Fruit fly (Drosophila melanogaster): Measurements from ENCODE around the gene CG11585.

Gene CG11585

dm6 chrX:14189216-14189615, at the start of gene CG11585:
TSS of gene CG11585 (plus strand) at chrX:14189516.
- TF ChIP-seq rn (GFP tag; IDR thresholded peaks at IDR 0.05) = no peak

dm6 chrX:14148171-14148570, 41.1 kb upstream of the CG11585 start:
- no peak for TF ChIP-seq CG15710 (tag; optimal IDR thresholded peaks at IDR 0.05)
- no peak for TF ChIP-seq CG12605 (GFP tag; IDR thresholded peaks at IDR 0.05)
- no peak for TF ChIP-seq Pif1A (GFP tag; optimal IDR thresholded peaks at IDR 0.05)
- no peak for TF ChIP-seq D1 (tag; optimal IDR thresholded peaks at IDR 0.05)
- no peak for TF ChIP-seq EcR (GFP tag; optimal IDR thresholded peaks at IDR 0.05)
- no peak for TF ChIP-seq CG13204 (GFP tag; optimal IDR thresholded peaks at IDR 0.05)
- TF ChIP-seq CG17806 (tag; optimal IDR thresholded peaks at IDR 0.05) = peak; percentile 29
- TF ChIP-seq CG8159 (tag; optimal IDR thresholded peaks at IDR 0.05) = peak; percentile 18
- peak; percentile 61 for TF ChIP-seq CG14655 (GFP tag; optimal IDR thresholded peaks at IDR 0.05)
- TF ChIP-seq fd96Ca (GFP tag; IDR thresholded peaks at IDR 0.05) = peak; percentile 22; the same call in 1 of the 3 replicates
- no peak for TF ChIP-seq gl (tag; optimal IDR thresholded peaks at IDR 0.05)
- TF ChIP-seq Pif1B (GFP tag; optimal IDR thresholded peaks at IDR 0.05) = peak; percentile 7
- TF ChIP-seq Ets98B (GFP tag; IDR thresholded peaks at IDR 0.05) = 0 out of 2 replicates have a peak, but pooled peaks have one; percentile 35
- no peak for TF ChIP-seq CG32121 (GFP tag; IDR thresholded peaks at IDR 0.05)
- peak; percentile 41 for TF ChIP-seq CG8301 (tag; optimal IDR thresholded peaks at IDR 0.05)
- TF ChIP-seq Snoo (tag; optimal IDR thresholded peaks at IDR 0.05) = no peak
- TF ChIP-seq CG10348 (GFP tag; IDR thresholded peaks at IDR 0.05) = no peak
- TF ChIP-seq CG4496 (GFP tag; IDR thresholded peaks at IDR 0.05) = peak; percentile 53; the same call in 1 of the 3 replicates
- no peak for TF ChIP-seq rn (GFP tag; IDR thresholded peaks at IDR 0.05)
- TF ChIP-seq CG9948 (tag; optimal IDR thresholded peaks at IDR 0.05) = peak; percentile 31
- no peak for TF ChIP-seq CG34367 (tag; optimal IDR thresholded peaks at IDR 0.05)

dm6 chrX:14149312-14149711, 40.0 kb upstream of the CG11585 start:
- TF ChIP-seq CG8301 (tag; optimal IDR thresholded peaks at IDR 0.05) (peak; percentile 35), rn (GFP tag; IDR thresholded peaks at IDR 0.05) (no peak), CG34367 (tag; optimal IDR thresholded peaks at IDR 0.05) (peak; percentile 6), CG32121 (GFP tag; IDR thresholded peaks at IDR 0.05) (peak; percentile 58; the same call in 1 of the 2 replicates), CG9948 (tag; optimal IDR thresholded peaks at IDR 0.05) (peak; percentile 20), Pif1B (GFP tag; optimal IDR thresholded peaks at IDR 0.05) (no peak), EcR (GFP tag; optimal IDR thresholded peaks at IDR 0.05) (no peak), fd96Ca (GFP tag; IDR thresholded peaks at IDR 0.05) (peak; percentile 85), gl (tag; optimal IDR thresholded peaks at IDR 0.05) (no peak), CG14655 (GFP tag; optimal IDR thresholded peaks at IDR 0.05) (peak; percentile 45), Snoo (tag; optimal IDR thresholded peaks at IDR 0.05) (no peak), CG10348 (GFP tag; IDR thresholded peaks at IDR 0.05) (no peak), Pif1A (GFP tag; optimal IDR thresholded peaks at IDR 0.05) (peak; percentile 39), Ets98B (GFP tag; IDR thresholded peaks at IDR 0.05) (peak; percentile 63), CG15710 (tag; optimal IDR thresholded peaks at IDR 0.05) (peak; percentile 38), CG17806 (tag; optimal IDR thresholded peaks at IDR 0.05) (peak; percentile 51), CG13204 (GFP tag; optimal IDR thresholded peaks at IDR 0.05) (no peak), CG4496 (GFP tag; IDR thresholded peaks at IDR 0.05) (peak; percentile 68), D1 (tag; optimal IDR thresholded peaks at IDR 0.05) (no peak), CG12605 (GFP tag; IDR thresholded peaks at IDR 0.05) (peak; percentile 52; the same call in 1 of the 2 replicates), CG8159 (tag; optimal IDR thresholded peaks at IDR 0.05) (peak; percentile 14)

- TF ChIP-seq Ets98B (GFP tag; IDR thresholded peaks at IDR 0.05) (no peak), CG8301 (tag; optimal IDR thresholded peaks at IDR 0.05) (no peak), EcR (GFP tag; optimal IDR thresholded peaks at IDR 0.05) (no peak), CG10348 (GFP tag; IDR thresholded peaks at IDR 0.05) (no peak), CG17806 (tag; optimal IDR thresholded peaks at IDR 0.05) (no peak), D1 (tag; optimal IDR thresholded peaks at IDR 0.05) (no peak)
Observed at dm6 chrX:14151906-14152305, 37.4 kb upstream of the CG11585 start, which contains the start of gene CG12479. TSS of gene CG12479 (minus strand) at chrX:14152006.

dm6 chrX:14153689-14154088, 35.6 kb upstream of the CG11585 start:
- TF ChIP-seq D1 (tag; optimal IDR thresholded peaks at IDR 0.05) = no peak
- no peak for TF ChIP-seq Ets98B (GFP tag; IDR thresholded peaks at IDR 0.05)
- peak; percentile 67 for TF ChIP-seq CG14655 (GFP tag; optimal IDR thresholded peaks at IDR 0.05)
- no peak for TF ChIP-seq CG13204 (GFP tag; optimal IDR thresholded peaks at IDR 0.05)
- TF ChIP-seq EcR (GFP tag; optimal IDR thresholded peaks at IDR 0.05) = no peak
- TF ChIP-seq CG10348 (GFP tag; IDR thresholded peaks at IDR 0.05) = no peak
- TF ChIP-seq CG12605 (GFP tag; IDR thresholded peaks at IDR 0.05) = no peak
- no peak for TF ChIP-seq Snoo (tag; optimal IDR thresholded peaks at IDR 0.05)
- peak; percentile 3 for TF ChIP-seq CG17806 (tag; optimal IDR thresholded peaks at IDR 0.05)
- TF ChIP-seq CG9948 (tag; optimal IDR thresholded peaks at IDR 0.05) = peak; percentile 53
- TF ChIP-seq fd96Ca (GFP tag; IDR thresholded peaks at IDR 0.05) = no peak
- TF ChIP-seq CG32121 (GFP tag; IDR thresholded peaks at IDR 0.05) = no peak
- no peak for TF ChIP-seq CG4496 (GFP tag; IDR thresholded peaks at IDR 0.05)
- TF ChIP-seq rn (GFP tag; IDR thresholded peaks at IDR 0.05) = no peak
- TF ChIP-seq Pif1B (GFP tag; optimal IDR thresholded peaks at IDR 0.05) = no peak
- peak; percentile 33 for TF ChIP-seq CG15710 (tag; optimal IDR thresholded peaks at IDR 0.05)
- TF ChIP-seq Pif1A (GFP tag; optimal IDR thresholded peaks at IDR 0.05) = no peak
- peak; percentile 51 for TF ChIP-seq CG8159 (tag; optimal IDR thresholded peaks at IDR 0.05)
- TF ChIP-seq CG34367 (tag; optimal IDR thresholded peaks at IDR 0.05) = no peak
- TF ChIP-seq gl (tag; optimal IDR thresholded peaks at IDR 0.05) = no peak
- no peak for TF ChIP-seq CG8301 (tag; optimal IDR thresholded peaks at IDR 0.05)

dm6 chrX:14169068-14169642, 20.2 kb upstream of the CG11585 start, which contains the start of gene CG12480:
TSS of gene CG12480 (plus strand) at chrX:14169592.
- TF ChIP-seq CG9948 (tag; optimal IDR thresholded peaks at IDR 0.05) (no peak), D1 (tag; optimal IDR thresholded peaks at IDR 0.05) (no peak), CG4496 (GFP tag; IDR thresholded peaks at IDR 0.05) (0 out of 3 replicates have a peak, but pooled peaks have one; percentile 47), rn (GFP tag; IDR thresholded peaks at IDR 0.05) (no peak), CG12605 (GFP tag; IDR thresholded peaks at IDR 0.05) (no peak), CG13204 (GFP tag; optimal IDR thresholded peaks at IDR 0.05) (no peak), EcR (GFP tag; optimal IDR thresholded peaks at IDR 0.05) (no peak), CG34367 (tag; optimal IDR thresholded peaks at IDR 0.05) (no peak), Ets98B (GFP tag; IDR thresholded peaks at IDR 0.05) (no peak), CG14655 (GFP tag; optimal IDR thresholded peaks at IDR 0.05) (peak; percentile 13), CG8301 (tag; optimal IDR thresholded peaks at IDR 0.05) (no peak), Snoo (tag; optimal IDR thresholded peaks at IDR 0.05) (no peak), CG32121 (GFP tag; IDR thresholded peaks at IDR 0.05) (no peak), CG15710 (tag; optimal IDR thresholded peaks at IDR 0.05) (no peak)
